Worm (Caenorhabditis elegans) whole organism, mixed stage, embryonic: ENCODE results near the gene cyp-33C8.

Source experiments
- ceh-83 ChIP-seq: fragments of 200-800 bp; sonication (Bioruptor generic); optimal IDR thresholded peaks from 2 replicates; lab custom pipeline; 2018; ENCODE audit warnings: mild to moderate bottlenecking, missing genetic modification characterization, missing compliant biosample characterization
- ces-1 ChIP-seq: fragments of 150-350 bp; optimal IDR thresholded peaks from 2 replicates; lab custom pipeline; 2014; ENCODE audit warnings: missing biosample characterization, missing genetic modification reagents, missing genetic modification characterization
- sptf-1 ChIP-seq: sonication (generic microtip); optimal IDR thresholded peaks from 2 replicates; lab custom pipeline; 2017; ENCODE audit warnings: mild to moderate bottlenecking, missing genetic modification characterization, moderate library complexity, missing compliant biosample characterization

Gene cyp-33C8

DNA sequence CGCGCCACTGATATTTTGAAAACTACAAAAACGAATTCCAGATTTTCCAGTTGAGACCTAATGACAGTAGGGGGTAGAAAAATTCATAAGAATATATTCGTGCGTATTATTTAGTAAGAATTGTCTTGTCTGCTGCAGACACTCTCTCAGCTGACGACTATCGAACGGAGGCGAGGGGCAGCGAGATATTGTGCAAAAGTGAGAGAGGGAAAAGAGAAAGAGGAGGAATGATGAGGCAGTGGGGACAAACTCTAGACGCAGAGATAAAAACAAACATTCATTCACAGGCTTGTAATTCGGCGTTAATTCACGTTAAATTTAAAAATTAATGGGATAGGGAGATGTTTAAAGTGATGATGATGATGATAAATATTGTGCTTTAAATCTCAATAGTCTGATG is 46.5 kb downstream of the cyp-33C8 start, which contains the start of gene gid-7:
TSS of gene gid-7 (minus strand) at position 188 of the 400 bp plus-strand sequence.
- TF ChIP-seq sptf-1 (tag; lab: Kevin White, UChicago) (no peak), ceh-83 (GFP tag; lab: Kevin White, UChicago) (no peak), ces-1 (GFP tag; lab: Kevin White, UChicago) (peak; percentile 72)
